Fruit fly (Drosophila melanogaster) whole organism, wandering third instar larva: ENCODE data around the gene Acp29AB.
A peak's percentile ranks its signal among the peaks of the same experiment; 100 is the strongest.

Source experiments
- CG9705 ChIP-seq: fragments of 200-800 bp; sonication (Bioruptor generic); optimal IDR thresholded peaks from 2 replicates; lab custom pipeline; 2018; ENCODE audit warnings: missing biosample characterization, mild to moderate bottlenecking, missing genetic modification characterization
- Jra ChIP-seq: sonication (Bioruptor generic); optimal IDR thresholded peaks from 2 replicates; lab custom pipeline; 2016; ENCODE audit warnings: missing biosample characterization, missing genetic modification characterization
- N ChIP-seq: fragments of >200 bp; optimal IDR thresholded peaks from 2 replicates; lab custom pipeline; 2018; ENCODE audit warnings: missing biosample characterization, missing external identifiers, missing genetic modification characterization
- dsf ChIP-seq: sonication (Bioruptor generic); optimal IDR thresholded peaks from 2 replicates; lab custom pipeline; 2016; ENCODE audit warnings: missing biosample characterization, missing genetic modification characterization, borderline replicate concordance
- fru ChIP-seq: fragments of 200-800 bp; sonication (Bioruptor generic); optimal IDR thresholded peaks from 3 replicates; lab custom pipeline; 2016; ENCODE audit warnings: missing biosample characterization, mild to moderate bottlenecking, missing genetic modification characterization
- h ChIP-seq: fragments of 200-800 bp; sonication (Bioruptor generic); optimal IDR thresholded peaks from 3 replicates; lab custom pipeline; 2016; ENCODE audit warnings: missing biosample characterization, mild to moderate bottlenecking, missing genetic modification characterization
- sage ChIP-seq: fragments of 200-800 bp; sonication (Bioruptor generic); optimal IDR thresholded peaks from 2 replicates; lab custom pipeline; 2016; ENCODE audit warnings: missing biosample characterization, mild to moderate bottlenecking, missing genetic modification characterization
- usp ChIP-seq: fragments of >200 bp; optimal IDR thresholded peaks from 2 replicates; lab custom pipeline; 2017; ENCODE audit warnings: missing biosample characterization, missing genetic modification characterization

dm6 chr2L:8362273-8362954 lies 30.6 kb downstream of the Acp29AB start, which contains the start of gene CG7627:
- peak; percentile 83 for TF ChIP-seq Jra (GFP tag; lab: Kevin White, UChicago)
- TF ChIP-seq fru, result peak; percentile 89
- TF ChIP-seq h (GFP tag; lab: Kevin White, UChicago), result peak; percentile 89
- no peak for TF ChIP-seq usp (GFP tag; lab: Kevin White, UChicago)
- TF ChIP-seq dsf (GFP tag; lab: Kevin White, UChicago), result no peak
- no peak for TF ChIP-seq N (GFP tag; lab: Kevin White, UChicago)
- peak; percentile 53 for TF ChIP-seq CG9705 (GFP tag; lab: Kevin White, UChicago)
- TF ChIP-seq sage (GFP tag; lab: Kevin White, UChicago), result peak; percentile 48
